Fruit fly (Drosophila melanogaster) whole organism, embryonic: ENCODE data around the gene Polr3G.

Experiments used
- ATbp ChIP-seq: fragments of 200-800 bp; sonication (Bioruptor generic); optimal IDR thresholded peaks from 2 replicates; lab custom pipeline; 2017; ENCODE audit warnings: missing biosample characterization, mild to moderate bottlenecking, missing genetic modification characterization, missing genetic modification reagents
- CG11560 ChIP-seq: fragments of 200-800 bp; sonication (Bioruptor generic); IDR thresholded peaks from 3 replicates; pipeline ENCODE4 v1.3.6; 2022; ENCODE audit warnings: missing biosample characterization, missing genetic modification characterization
- CG13894 ChIP-seq: fragments of 200-800 bp; sonication (Bioruptor generic); optimal IDR thresholded peaks from 3 replicates; lab custom pipeline; 2018; ENCODE audit warnings: missing biosample characterization, mild to moderate bottlenecking, missing genetic modification characterization, moderate library complexity
- CG14667 ChIP-seq: fragments of 200-800 bp; sonication (Bioruptor generic); IDR thresholded peaks from 2 replicates; pipeline ENCODE4 v1.3.6; 2022; ENCODE audit warnings: missing biosample characterization, missing genetic modification characterization
- CG15514 ChIP-seq: fragments of 200-800 bp; sonication (Bioruptor generic); optimal IDR thresholded peaks from 3 replicates; lab custom pipeline; 2017; ENCODE audit warnings: missing biosample characterization, missing genetic modification characterization, mild to moderate bottlenecking, moderate library complexity, missing genetic modification reagents
- CG2120 ChIP-seq: fragments of 200-800 bp; sonication (Bioruptor generic); optimal IDR thresholded peaks from 3 replicates; lab custom pipeline; 2016; ENCODE audit warnings: missing biosample characterization, missing genetic modification characterization
- CG31365 ChIP-seq: fragments of 200-800 bp; sonication (Bioruptor generic); optimal IDR thresholded peaks from 2 replicates; lab custom pipeline; 2018; ENCODE audit warnings: missing biosample characterization, mild to moderate bottlenecking, missing genetic modification characterization
- CG3995 ChIP-seq: fragments of 200-800 bp; sonication (Bioruptor generic); optimal IDR thresholded peaks from 3 replicates; lab custom pipeline; 2016; ENCODE audit warnings: missing biosample characterization, missing genetic modification characterization
- CG4328 ChIP-seq: fragments of 200-800 bp; sonication (Bioruptor generic); optimal IDR thresholded peaks from 3 replicates; lab custom pipeline; 2017; ENCODE audit warnings: missing biosample characterization, missing genetic modification reagents, missing genetic modification characterization
- CG6689 ChIP-seq: fragments of 200-800 bp; sonication (Bioruptor generic); IDR thresholded peaks from 2 replicates; pipeline ENCODE4 v1.3.6; 2022; ENCODE audit warnings: missing biosample characterization, missing genetic modification characterization
- CG8478 ChIP-seq: fragments of >200 bp; optimal IDR thresholded peaks from 2 replicates; lab custom pipeline; 2018
- D19A ChIP-seq: fragments of 200-800 bp; optimal IDR thresholded peaks from 3 replicates; lab custom pipeline; 2019; ENCODE audit warnings: missing biosample characterization, mild to moderate bottlenecking, missing genetic modification characterization, moderate library complexity
- Hmx ChIP-seq: fragments of 200-800 bp; sonication (Bioruptor generic); optimal IDR thresholded peaks from 2 replicates; lab custom pipeline; 2016; ENCODE audit warnings: missing biosample characterization, missing genetic modification characterization
- Hr39 ChIP-seq: fragments of >200 bp; optimal IDR thresholded peaks from 2 replicates; lab custom pipeline; 2017
- Med ChIP-seq: fragments of 200-800 bp; sonication (Bioruptor generic); peaks from one replicate; lab custom pipeline; 2016; ENCODE audit warnings: missing biosample characterization, missing genetic modification characterization, mild to moderate bottlenecking, inconsistent platforms, moderate library complexity
- Nf-YC ChIP-seq: fragments of 200-800 bp; optimal IDR thresholded peaks from 3 replicates; lab custom pipeline; 2019; ENCODE audit warnings: missing biosample characterization, mild to moderate bottlenecking, missing genetic modification characterization, moderate library complexity
- Opbp ChIP-seq: fragments of 200-800 bp; sonication (Bioruptor generic); IDR thresholded peaks from 3 replicates; pipeline ENCODE4 v1.3.6; 2022; ENCODE audit warnings: missing biosample characterization, missing genetic modification characterization; ENCODE audit not compliant: partially characterized antibody
- Ptx1 ChIP-seq: fragments of 200-800 bp; sonication (Bioruptor generic); IDR thresholded peaks from 2 replicates; pipeline ENCODE4 v1.3.6; 2022; ENCODE audit warnings: missing biosample characterization, missing genetic modification characterization
- Rfx ChIP-seq: fragments of 200-800 bp; sonication (Bioruptor generic); IDR thresholded peaks from 2 replicates; pipeline ENCODE4 v1.3.6; 2022; ENCODE audit warnings: missing biosample characterization, missing genetic modification characterization
- Sin3A ChIP-seq: fragments of >200 bp; optimal IDR thresholded peaks from 2 replicates; lab custom pipeline; 2018
- Xrp1 ChIP-seq: fragments of 200-800 bp; sonication (Bioruptor generic); IDR thresholded peaks from 2 replicates; pipeline ENCODE4 v1.3.6; 2022; ENCODE audit warnings: missing biosample characterization, missing genetic modification characterization
- abd-A ChIP-seq: fragments of 200-800 bp; sonication (Bioruptor generic); optimal IDR thresholded peaks from 3 replicates; lab custom pipeline; 2019; ENCODE audit warnings: missing biosample characterization, mild to moderate bottlenecking, missing genetic modification characterization, moderate library complexity
- cg ChIP-seq: fragments of 200-800 bp; sonication (Bioruptor generic); optimal IDR thresholded peaks from 3 replicates; lab custom pipeline; 2019; ENCODE audit warnings: missing biosample characterization, mild to moderate bottlenecking, missing genetic modification characterization, moderate library complexity
- crol ChIP-seq: fragments of 200-800 bp; sonication (Bioruptor generic); IDR thresholded peaks from 2 replicates; pipeline ENCODE4 v1.3.6; 2022; ENCODE audit warnings: missing biosample characterization, missing genetic modification characterization
- dmrt11E ChIP-seq: fragments of 200-800 bp; sonication (Bioruptor generic); optimal IDR thresholded peaks from 3 replicates; lab custom pipeline; 2018; ENCODE audit warnings: missing biosample characterization, mild to moderate bottlenecking, missing genetic modification characterization, moderate library complexity
- dysf ChIP-seq: fragments of 200-800 bp; sonication (Bioruptor generic); IDR thresholded peaks from 3 replicates; pipeline ENCODE4 v1.3.6; 2022; ENCODE audit warnings: missing biosample characterization, missing genetic modification characterization
- en ChIP-seq: fragments of 200-800 bp; sonication (Bioruptor generic); optimal IDR thresholded peaks from 2 replicates; lab custom pipeline; 2016; ENCODE audit warnings: missing biosample characterization, missing genetic modification characterization
- ewg ChIP-seq: fragments of 200-800 bp; sonication (Bioruptor generic); optimal IDR thresholded peaks from 3 replicates; lab custom pipeline; 2017; ENCODE audit warnings: mild to moderate bottlenecking, missing biosample characterization, missing genetic modification reagents, missing genetic modification characterization
- grau ChIP-seq: fragments of 200-800 bp; optimal IDR thresholded peaks from 3 replicates; lab custom pipeline; 2019; ENCODE audit warnings: missing biosample characterization, mild to moderate bottlenecking, missing genetic modification characterization, moderate library complexity
- gsb-n ChIP-seq: fragments of 200-800 bp; sonication (Bioruptor generic); optimal IDR thresholded peaks from 3 replicates; lab custom pipeline; 2018; ENCODE audit warnings: missing biosample characterization, mild to moderate bottlenecking, missing genetic modification characterization
- lov ChIP-seq, 2 experiments: fragments of 200-800 bp in 1 of 2; fragments of >200 bp in 1 of 2; sonication (Bioruptor generic) in 1 of 2; IDR thresholded peaks in 1 of 2; optimal IDR thresholded peaks in 1 of 2; 2 replicates in 1 of 2; 3 replicates in 1 of 2; pipeline versions ENCODE4 v1.3.6 to Lab custom; 2017 to 2022; ENCODE audit warnings: missing biosample characterization in 1 of 2, missing genetic modification characterization in 1 of 2
- oc ChIP-seq: fragments of 200-800 bp; sonication (Bioruptor generic); optimal IDR thresholded peaks from 2 replicates; lab custom pipeline; 2018; ENCODE audit warnings: missing biosample characterization, mild to moderate bottlenecking, missing genetic modification characterization, moderate library complexity
- onecut ChIP-seq: fragments of 200-800 bp; sonication (Bioruptor generic); IDR thresholded peaks from 2 replicates; pipeline ENCODE4 v1.3.6; 2022; ENCODE audit warnings: missing biosample characterization, missing genetic modification characterization
- p53 ChIP-seq: fragments of 200-800 bp; sonication (Bioruptor generic); optimal IDR thresholded peaks from 2 replicates; lab custom pipeline; 2016; ENCODE audit warnings: missing biosample characterization, missing genetic modification characterization
- pan ChIP-seq, 4 experiments: fragments of >200 bp in 3 of 4; fragments of 200-800 bp in 1 of 4; sonication (Bioruptor generic) in 1 of 4; optimal IDR thresholded peaks in 3 of 4; IDR thresholded peaks in 1 of 4; 2 replicates each; pipeline versions ENCODE4 v1.3.6 to Lab custom; 2017 to 2022; ENCODE audit warnings: missing biosample characterization in 2 of 4, missing genetic modification characterization in 2 of 4, mixed read lengths in 1 of 4
- pfk ChIP-seq: fragments of 200-800 bp; sonication (Bioruptor generic); optimal IDR thresholded peaks from 2 replicates; lab custom pipeline; 2018; ENCODE audit warnings: missing biosample characterization, mild to moderate bottlenecking, missing genetic modification characterization, moderate library complexity
- pita ChIP-seq: fragments of 200-800 bp; sonication (Bioruptor generic); optimal IDR thresholded peaks from 2 replicates; lab custom pipeline; 2017; ENCODE audit warnings: missing biosample characterization, mild to moderate bottlenecking, missing genetic modification characterization
- prd ChIP-seq, 3 experiments: fragments of >200 bp in 2 of 3; fragments of 200-800 bp in 1 of 3; sonication (Bioruptor generic) in 1 of 3; optimal IDR thresholded peaks in 2 of 3; IDR thresholded peaks in 1 of 3; 2 replicates in 2 of 3; 3 replicates in 1 of 3; pipeline versions ENCODE4 v1.3.6 to Lab custom; 2017 to 2022; ENCODE audit warnings: missing biosample characterization in 1 of 3, missing genetic modification characterization in 1 of 3
- ranshi ChIP-seq: fragments of 200-800 bp; sonication (Bioruptor generic); IDR thresholded peaks from 2 replicates; pipeline ENCODE4 v1.3.6; 2022; ENCODE audit warnings: missing biosample characterization, missing genetic modification characterization
- salm ChIP-seq: fragments of 200-800 bp; sonication (Bioruptor generic); optimal IDR thresholded peaks from 2 replicates; lab custom pipeline; 2018; ENCODE audit warnings: missing biosample characterization, mild to moderate bottlenecking, missing genetic modification characterization
- schlank ChIP-seq: fragments of 200-800 bp; sonication (Bioruptor generic); optimal IDR thresholded peaks from 2 replicates; lab custom pipeline; 2018; ENCODE audit warnings: missing biosample characterization, mild to moderate bottlenecking, missing genetic modification characterization
- sens ChIP-seq: fragments of 200-800 bp; sonication (Bioruptor generic); peaks from one replicate; lab custom pipeline; 2016; ENCODE audit warnings: missing biosample characterization, missing genetic modification characterization
- tgo ChIP-seq: fragments of 200-800 bp; sonication (Bioruptor generic); IDR thresholded peaks from 3 replicates; pipeline ENCODE4 v1.3.6; 2022; ENCODE audit warnings: missing biosample characterization, missing genetic modification characterization
- unpg ChIP-seq: fragments of 200-800 bp; sonication (Bioruptor generic); optimal IDR thresholded peaks from 3 replicates; lab custom pipeline; 2018; ENCODE audit warnings: missing biosample characterization, mild to moderate bottlenecking, missing genetic modification characterization, moderate library complexity
- z ChIP-seq: fragments of 200-800 bp; sonication (Bioruptor generic); IDR thresholded peaks from 3 replicates; pipeline ENCODE4 v1.3.6; 2022; ENCODE audit warnings: missing biosample characterization, missing genetic modification characterization
- zfh1 ChIP-seq: fragments of 200-800 bp; sonication (Bioruptor generic); IDR thresholded peaks from 3 replicates; pipeline ENCODE4 v1.3.6; 2022; ENCODE audit warnings: missing biosample characterization, missing genetic modification characterization

Polr3G gene

DNA sequence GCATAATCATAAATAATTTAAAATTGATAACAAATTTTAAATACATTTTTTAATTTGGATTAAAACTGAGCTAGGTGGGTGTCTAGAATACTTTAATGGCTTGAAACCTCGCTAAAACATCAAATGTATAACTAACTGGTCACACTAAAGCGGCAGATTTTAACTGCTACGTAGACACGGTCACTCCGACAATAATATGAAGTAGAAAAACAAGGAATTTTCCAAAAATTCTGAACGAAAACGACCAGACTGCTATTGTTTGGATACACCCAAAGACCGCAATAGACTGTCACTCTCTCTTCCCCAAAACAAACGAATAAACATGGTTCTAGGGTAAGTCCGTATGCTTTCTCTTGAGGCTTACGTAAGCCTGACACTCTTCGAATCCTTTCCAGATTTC, 38.9 kb upstream of the Polr3G start, which contains the start of gene QIL1 (continued):
- TF ChIP-seq D19A (tag; lab: Kevin White, UChicago) (peak; percentile 8), CG3995 (GFP tag; lab: Kevin White, UChicago) (no peak), lov (optimal IDR thresholded peaks at IDR 0.05; lab: Kevin White, UChicago) (no peak), lov (GFP tag; IDR thresholded peaks at IDR 0.05; lab: Robert Waterston, UW) (no peak), schlank (tag; lab: Kevin White, UChicago) (no peak), pfk (GFP tag; lab: Kevin White, UChicago) (no peak), Sin3A (lab: Kevin White, UChicago) (no peak), CG31365 (tag; lab: Kevin White, UChicago) (no peak), CG11560 (tag; lab: Robert Waterston, UW) (no peak), Hmx (GFP tag; lab: Kevin White, UChicago) (no peak), CG2120 (no peak), crol (no peak), z (GFP tag; lab: Robert Waterston, UW) (no peak), Opbp (GFP tag; lab: Robert Waterston, UW) (peak; percentile 22; the same call in 1 of the 3 replicates), pita (GFP tag; lab: Kevin White, UChicago) (peak; percentile 89), ewg (GFP tag; lab: Kevin White, UChicago) (no peak), CG13894 (tag; lab: Kevin White, UChicago) (no peak), Nf-YC (tag; lab: Kevin White, UChicago) (peak; percentile 14)

DNA sequence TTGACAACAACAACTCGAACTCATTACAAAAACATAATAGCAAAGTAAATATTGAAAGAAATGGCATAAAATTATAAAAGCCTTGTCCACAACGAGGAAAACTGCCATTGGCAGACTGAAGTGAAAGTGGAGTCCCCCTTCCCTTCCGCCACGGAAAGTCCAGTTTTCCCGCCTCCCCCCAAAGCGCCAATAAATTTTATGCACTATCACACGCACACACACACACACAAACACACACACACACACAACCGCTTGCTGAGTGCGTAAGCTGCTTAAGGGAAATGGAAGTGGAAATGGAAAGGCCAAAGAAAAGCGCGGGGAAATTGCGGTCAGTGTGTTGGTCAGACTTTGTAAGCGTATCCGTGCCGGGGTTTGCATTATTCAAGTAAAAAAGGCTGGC, 35.5 kb upstream of the Polr3G start:
- TF ChIP-seq en (GFP tag; lab: Kevin White, UChicago), result no peak
- TF ChIP-seq CG15514 (GFP tag; lab: Kevin White, UChicago), result no peak
- peak; percentile 15 for TF ChIP-seq oc
- peak; percentile 55 for TF ChIP-seq Med (GFP tag; lab: Kevin White, UChicago)
- peak; percentile 43 for TF ChIP-seq cg (GFP tag; lab: Kevin White, UChicago)
- no peak for TF ChIP-seq salm (tag; lab: Kevin White, UChicago)
- TF ChIP-seq schlank (tag; lab: Kevin White, UChicago), result no peak
- peak; percentile 57 for TF ChIP-seq abd-A (tag; lab: Kevin White, UChicago)
- 0 out of 2 replicates have a peak, but pooled peaks have one; percentile 14 for TF ChIP-seq crol
- TF ChIP-seq, all 482 proteins: peak for 5

DNA sequence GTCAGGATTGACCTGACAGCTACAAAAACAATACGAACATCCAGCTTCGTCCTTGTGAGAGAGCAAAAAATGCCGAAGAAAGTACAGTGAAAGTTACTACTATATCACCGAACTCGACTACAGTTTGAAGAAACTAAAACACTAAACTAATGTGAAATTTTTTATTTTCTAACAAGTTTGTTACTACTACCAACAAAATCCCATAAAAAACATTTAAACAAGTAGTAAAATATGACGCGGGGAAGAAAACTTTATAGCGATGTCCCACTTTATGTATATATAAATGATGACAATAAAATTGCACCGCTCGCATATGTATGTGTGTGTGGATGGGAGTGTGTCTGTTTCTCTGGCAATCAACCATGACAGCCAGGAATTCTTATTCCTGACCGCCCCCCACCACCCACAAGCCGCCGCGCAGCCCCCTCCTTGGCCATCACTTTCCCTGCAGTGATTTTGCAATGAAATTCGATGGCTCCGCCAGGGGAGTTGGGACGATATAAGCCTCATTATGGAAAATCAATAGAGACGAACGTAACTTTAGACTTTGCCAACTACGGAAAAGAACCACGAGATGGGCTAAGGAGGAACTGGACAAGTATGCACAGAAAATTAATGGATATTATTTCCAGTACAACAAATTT, 34.6 kb upstream of the Polr3G start:
- TF ChIP-seq tgo (GFP tag; lab: Robert Waterston, UW), result 0 out of 3 replicates have a peak, but pooled peaks have one; percentile 15
- no peak for TF ChIP-seq pan (optimal IDR thresholded peaks at IDR 0.05; lab: Kevin White, UChicago)
- peak in 1 of 2 experiments; percentile 43 for TF ChIP-seq pan (GFP tag; optimal IDR thresholded peaks at IDR 0.05 in 1 of 2, IDR thresholded peaks at IDR 0.05 in 1 of 2)
- 0 out of 2 replicates have a peak, but pooled peaks have one; percentile 31 for TF ChIP-seq CG14667 (GFP tag; lab: Robert Waterston, UW)
- TF ChIP-seq sens (GFP tag; lab: Kevin White, UChicago), result peak; percentile 11
- no peak for TF ChIP-seq dmrt11E (tag; lab: Kevin White, UChicago)
- no peak for TF ChIP-seq prd (optimal IDR thresholded peaks at IDR 0.05; lab: Kevin White, UChicago)
- peak; percentile 61; the same call in 1 of the 3 replicates for TF ChIP-seq prd (GFP tag; IDR thresholded peaks at IDR 0.05; lab: Robert Waterston, UW)
- no peak for TF ChIP-seq gsb-n (tag; lab: Kevin White, UChicago)
- TF ChIP-seq Xrp1 (GFP tag; lab: Robert Waterston, UW), result peak; percentile 59
- peak; percentile 45; the same call in 1 of the 2 replicates for TF ChIP-seq ranshi (GFP tag; lab: Robert Waterston, UW)
- peak; percentile 57; the same call in 1 of the 3 replicates for TF ChIP-seq dysf (GFP tag; lab: Robert Waterston, UW)
- no peak for TF ChIP-seq p53 (GFP tag; lab: Kevin White, UChicago)
- TF ChIP-seq onecut (GFP tag; lab: Robert Waterston, UW), result peak; percentile 77
- TF ChIP-seq zfh1 (GFP tag; lab: Robert Waterston, UW), result peak; percentile 37; the same call in 1 of the 3 replicates
- peak; percentile 48 for TF ChIP-seq Rfx (GFP tag; lab: Robert Waterston, UW)
- peak; percentile 20 for TF ChIP-seq ATbp
- no peak for TF ChIP-seq CG8478
- TF ChIP-seq unpg (GFP tag; lab: Kevin White, UChicago), result peak; percentile 0
- TF ChIP-seq grau (tag; lab: Kevin White, UChicago), result peak; percentile 33
- TF ChIP-seq CG6689 (GFP tag; lab: Robert Waterston, UW), result 0 out of 2 replicates have a peak, but pooled peaks have one; percentile 19
- TF ChIP-seq CG4328 (GFP tag; lab: Kevin White, UChicago), result no peak
- no peak for TF ChIP-seq Hr39
- peak; percentile 57; the same call in 1 of the 2 replicates for TF ChIP-seq Ptx1 (GFP tag; lab: Robert Waterston, UW)
- peak; percentile 60 for TF ChIP-seq crol
